Fruit fly (Drosophila melanogaster): ENCODE data around the gene bif.
A peak's percentile ranks its signal among the peaks of the same experiment; 100 is the strongest.

Gene bif

dm6 chrX:11644530-11645080, 34.2 kb upstream of the bif start (continued):
- TF ChIP-seq Med (GFP tag) (peak; percentile 67), Aef1 (GFP tag; IDR thresholded peaks at IDR 0.05) (no peak), tx (GFP tag; optimal IDR thresholded peaks at IDR 0.05) (no peak), CG8290 (GFP tag; optimal IDR thresholded peaks at IDR 0.05) (no peak), CG8290 (tag; optimal IDR thresholded peaks at IDR 0.05) (no peak), dati (GFP tag; IDR thresholded peaks at IDR 0.05) (no peak), Lim3 (GFP tag; IDR thresholded peaks at IDR 0.05) (no peak)

- TF ChIP-seq CG15269 (tag; optimal IDR thresholded peaks at IDR 0.05) (no peak), dmrt99B (tag; optimal IDR thresholded peaks at IDR 0.05) (peak; percentile 20), CTCF (GFP tag; optimal IDR thresholded peaks at IDR 0.05) (peak; percentile 75), CG14860 (GFP tag; IDR thresholded peaks at IDR 0.05; ENCODE audit: partially characterized antibody) (no peak), gem (tag; optimal IDR thresholded peaks at IDR 0.05) (peak; percentile 12), Bteb2 (GFP tag; optimal IDR thresholded peaks at IDR 0.05) (no peak), CG11504 (tag; optimal IDR thresholded peaks at IDR 0.05) (peak; percentile 22), phol (tag; optimal IDR thresholded peaks at IDR 0.05) (peak; percentile 3), Drgx (GFP tag; IDR thresholded peaks at IDR 0.05) (peak; percentile 22; the same call in 1 of the 2 replicates), Med (GFP tag) (peak; percentile 14), CG10366 (GFP tag; IDR thresholded peaks at IDR 0.05) (no peak), row (GFP tag; IDR thresholded peaks at IDR 0.05) (0 out of 3 replicates have a peak, but pooled peaks have one; percentile 6), Ets65A (GFP tag) (peak; percentile 39), Vsx1 (GFP tag; optimal IDR thresholded peaks at IDR 0.05) (no peak), pfk (GFP tag; optimal IDR thresholded peaks at IDR 0.05) (no peak), Sox102F (GFP tag; optimal IDR thresholded peaks at IDR 0.05) (peak; percentile 8), CG8281 (tag; optimal IDR thresholded peaks at IDR 0.05) (peak; percentile 75), vnd (GFP tag; IDR thresholded peaks at IDR 0.05; ENCODE audit: partially characterized antibody) (no peak), Lpt (GFP tag; optimal IDR thresholded peaks at IDR 0.05) (no peak), cad (GFP tag; optimal IDR thresholded peaks at IDR 0.05) (no peak), HmgZ (tag; optimal IDR thresholded peaks at IDR 0.05) (no peak), CG3065 (GFP tag; optimal IDR thresholded peaks at IDR 0.05) (no peak), sd (tag; optimal IDR thresholded peaks at IDR 0.05) (no peak), CG9817 (tag; optimal IDR thresholded peaks at IDR 0.05) (no peak), CG10979 (tag; optimal IDR thresholded peaks at IDR 0.05) (peak; percentile 56)
Observed at dm6 chrX:11651420-11651819, 27.4 kb upstream of the bif start.

- TF ChIP-seq YL-1 (GFP tag; optimal IDR thresholded peaks at IDR 0.05) (no peak), CG32532 (GFP tag; IDR thresholded peaks at IDR 0.05) (peak; percentile 44; the same call in 1 of the 2 replicates), CG17359 (tag; optimal IDR thresholded peaks at IDR 0.05) (peak; percentile 30), sens (GFP tag) (peak; percentile 81), CG12769 (tag; optimal IDR thresholded peaks at IDR 0.05) (peak; percentile 21), CG3281 (GFP tag; optimal IDR thresholded peaks at IDR 0.05) (peak; percentile 4), CG14050 (GFP tag; IDR thresholded peaks at IDR 0.05) (no peak), bab2 (GFP tag; optimal IDR thresholded peaks at IDR 0.05) (peak; percentile 10), CG3407 (GFP tag; optimal IDR thresholded peaks at IDR 0.05) (peak; percentile 6), gro (GFP tag; optimal IDR thresholded peaks at IDR 0.05) (no peak), Drgx (GFP tag; IDR thresholded peaks at IDR 0.05) (peak; percentile 78), ssp (GFP tag; IDR thresholded peaks at IDR 0.05) (no peak), CG11504 (tag; optimal IDR thresholded peaks at IDR 0.05) (peak; percentile 47), CG6272 (GFP tag; IDR thresholded peaks at IDR 0.05) (no peak), CG8290 (GFP tag; optimal IDR thresholded peaks at IDR 0.05) (no peak), CG8290 (tag; optimal IDR thresholded peaks at IDR 0.05) (peak in 1 of 2 experiments; percentile 39), CG10366 (GFP tag; IDR thresholded peaks at IDR 0.05) (0 out of 2 replicates have a peak, but pooled peaks have one; percentile 19), dmrt99B (tag; optimal IDR thresholded peaks at IDR 0.05) (peak; percentile 49), CG30431 (GFP tag; optimal IDR thresholded peaks at IDR 0.05) (peak; percentile 5), CG10267 (tag; optimal IDR thresholded peaks at IDR 0.05) (no peak), stc (GFP tag; IDR thresholded peaks at IDR 0.05) (0 out of 2 replicates have a peak, but pooled peaks have one; percentile 17), ranshi (GFP tag; IDR thresholded peaks at IDR 0.05) (peak; percentile 20; the same call in 1 of the 2 replicates), Gug (GFP tag; IDR thresholded peaks at IDR 0.05) (0 out of 4 replicates have a peak, but pooled peaks have one; percentile 24), CG6254 (GFP tag; optimal IDR thresholded peaks at IDR 0.05) (no peak)
Observed at dm6 chrX:11652991-11653390, 25.8 kb upstream of the bif start.

Measured in whole organism, embryonic.